Worm (Caenorhabditis elegans): ENCODE measurements around the gene ttr-9.
A peak's percentile ranks its signal among the peaks of the same experiment; 100 is the strongest.

Gene ttr-9

ce11 chrIV:9525682-9526416 lies 19.7 kb upstream of the ttr-9 start, which contains the start of gene elo-1 (continued):
- TF ChIP-seq elt-2 (tag; optimal IDR thresholded peaks at IDR 0.05) (peak; percentile 75), nhr-90 (tag; optimal IDR thresholded peaks at IDR 0.05; ENCODE audit: poor library complexity) (peak; percentile 65), nhr-11 (tag; optimal IDR thresholded peaks at IDR 0.05) (no peak), nhr-77 (tag; optimal IDR thresholded peaks at IDR 0.05) (no peak), nhr-19 (GFP tag; conservative IDR thresholded peaks at IDR 0.05) (peak; percentile 53), C16A3.4 (tag; optimal IDR thresholded peaks at IDR 0.05) (peak; percentile 6), lsy-2 (tag; optimal IDR thresholded peaks at IDR 0.05) (peak; percentile 22 to 30), nhr-85 (tag) (peak; percentile 91), ceh-82 (tag; optimal IDR thresholded peaks at IDR 0.05) (peak in 1 of 3 experiments; percentile 23), tbx-2 (tag; optimal IDR thresholded peaks at IDR 0.05) (peak; percentile 5), mdl-1 (tag; optimal IDR thresholded peaks at IDR 0.05) (peak in 1 of 2 experiments; percentile 18), swsn-7 (tag; optimal IDR thresholded peaks at IDR 0.05) (peak; percentile 39), snpc-4 (tag; optimal IDR thresholded peaks at IDR 0.05) (peak; percentile 35), nhr-20 (tag; optimal IDR thresholded peaks at IDR 0.05) (peak; percentile 81), efl-1 (optimal IDR thresholded peaks at IDR 0.05) (peak; percentile 26 to 29), efl-1 (GFP tag; optimal IDR thresholded peaks at IDR 0.05 in 1 of 2) (peak; percentile 30 to 92), jun-1 (tag; optimal IDR thresholded peaks at IDR 0.05) (peak; percentile 6), pax-3 (tag; optimal IDR thresholded peaks at IDR 0.05) (no peak), dpl-1 (GFP tag; optimal IDR thresholded peaks at IDR 0.05) (peak; percentile 2 to 44 (median 14))

DNA sequence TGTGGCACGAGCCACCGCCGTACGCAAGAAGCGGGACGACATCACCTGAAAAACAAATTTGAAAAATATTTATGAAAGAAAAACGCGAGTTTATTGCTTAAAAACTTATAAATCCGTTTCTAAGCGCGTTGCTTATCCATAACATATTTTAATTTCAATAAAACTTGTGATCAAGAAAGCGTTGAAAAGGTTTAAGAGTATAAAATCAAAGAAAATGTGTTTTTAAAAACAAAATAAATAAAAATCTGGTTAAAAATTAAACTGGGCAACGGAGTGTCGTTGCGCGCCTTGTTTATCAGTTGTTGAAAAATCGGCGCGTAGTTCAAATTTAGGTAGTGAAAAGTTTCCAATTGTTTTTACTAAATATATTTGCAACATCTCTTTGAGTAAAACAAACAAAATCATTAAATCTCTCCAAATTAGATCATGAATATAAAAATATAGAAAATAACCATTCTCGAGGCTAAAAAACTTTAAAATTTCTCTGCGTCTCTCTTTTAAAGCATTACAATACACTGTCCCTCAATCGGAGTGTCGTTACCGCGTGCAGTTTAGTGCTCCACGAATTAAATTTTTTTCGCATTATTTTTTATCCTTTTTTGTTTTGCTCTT lies 18.8 kb upstream of the ttr-9 start, which contains the start of gene ndua-5:
Gene ndua-5, minus strand, starts transcription at position 51 of the 612 bp plus-strand sequence.
- TF ChIP-seq irx-1 (tag; optimal IDR thresholded peaks at IDR 0.05) (no peak), grh-1 (GFP tag; IDR thresholded peaks at IDR 0.05) (no peak), lsy-2 (tag; optimal IDR thresholded peaks at IDR 0.05) (peak; percentile 28 to 72), fkh-4 (tag; optimal IDR thresholded peaks at IDR 0.05; ENCODE audit: borderline replicate concordance) (no peak), swsn-7 (tag; optimal IDR thresholded peaks at IDR 0.05) (peak; percentile 64), rnt-1 (tag; optimal IDR thresholded peaks at IDR 0.05) (no peak), mep-1 (tag; optimal IDR thresholded peaks at IDR 0.05) (no peak), aha-1 (tag; optimal IDR thresholded peaks at IDR 0.05) (no peak), unc-86 (tag; optimal IDR thresholded peaks at IDR 0.05) (peak; percentile 31), nhr-85 (tag) (peak; percentile 89), C34B4.2 (tag; optimal IDR thresholded peaks at IDR 0.05) (no peak), hlh-17 (GFP tag; optimal IDR thresholded peaks at IDR 0.05; ENCODE audit: borderline replicate concordance) (no peak), vab-15 (tag; optimal IDR thresholded peaks at IDR 0.05) (no peak), efl-1 (optimal IDR thresholded peaks at IDR 0.05) (peak; percentile 90 to 92), efl-1 (GFP tag; optimal IDR thresholded peaks at IDR 0.05 in 1 of 2) (peak; percentile 91 to 98), fkh-10 (GFP tag; optimal IDR thresholded peaks at IDR 0.05) (no peak), blmp-1 (tag; optimal IDR thresholded peaks at IDR 0.05) (peak; percentile 61), jun-1 (tag; optimal IDR thresholded peaks at IDR 0.05) (no peak), lin-39 (tag; optimal IDR thresholded peaks at IDR 0.05) (no peak), sox-4 (tag; optimal IDR thresholded peaks at IDR 0.05) (no peak), lin-14 (GFP tag; optimal IDR thresholded peaks at IDR 0.05) (peak; percentile 49), nhr-71 (tag; optimal IDR thresholded peaks at IDR 0.05) (peak; percentile 79), ceh-8 (GFP tag; optimal IDR thresholded peaks at IDR 0.05) (no peak), lin-35 (GFP tag; optimal IDR thresholded peaks at IDR 0.05) (peak; percentile 91 to 93), ces-1 (GFP tag; optimal IDR thresholded peaks at IDR 0.05) (no peak), nhr-90 (tag; optimal IDR thresholded peaks at IDR 0.05; ENCODE audit: poor library complexity) (peak; percentile 42), skn-1 (tag; optimal IDR thresholded peaks at IDR 0.05) (no peak), unc-62 (GFP tag; optimal IDR thresholded peaks at IDR 0.05) (no peak), ceh-88 (GFP tag; IDR thresholded peaks at IDR 0.05) (no peak), dpl-1 (GFP tag; optimal IDR thresholded peaks at IDR 0.05) (peak; percentile 86 to 92 (median 88)), Y116A8C.19 (tag; optimal IDR thresholded peaks at IDR 0.05; ENCODE audit: borderline replicate concordance) (no peak), xbp-1 (tag; optimal IDR thresholded peaks at IDR 0.05) (peak; percentile 72), nhr-76 (tag; optimal IDR thresholded peaks at IDR 0.05) (no peak), zip-4 (GFP tag; optimal IDR thresholded peaks at IDR 0.05) (no peak), pax-3 (tag; optimal IDR thresholded peaks at IDR 0.05) (no peak), unc-30 (tag; optimal IDR thresholded peaks at IDR 0.05) (no peak), nhr-77 (tag; optimal IDR thresholded peaks at IDR 0.05) (no peak), alr-1 (tag; optimal IDR thresholded peaks at IDR 0.05; ENCODE audit: borderline replicate concordance) (no peak), ceh-82 (tag; optimal IDR thresholded peaks at IDR 0.05) (peak; percentile 0 to 51 (median 9)), nhr-20 (tag; optimal IDR thresholded peaks at IDR 0.05) (peak; percentile 62)
